ENCODE assay signal across 4 fruit fly cellular contexts in the genomic region with DNA sequence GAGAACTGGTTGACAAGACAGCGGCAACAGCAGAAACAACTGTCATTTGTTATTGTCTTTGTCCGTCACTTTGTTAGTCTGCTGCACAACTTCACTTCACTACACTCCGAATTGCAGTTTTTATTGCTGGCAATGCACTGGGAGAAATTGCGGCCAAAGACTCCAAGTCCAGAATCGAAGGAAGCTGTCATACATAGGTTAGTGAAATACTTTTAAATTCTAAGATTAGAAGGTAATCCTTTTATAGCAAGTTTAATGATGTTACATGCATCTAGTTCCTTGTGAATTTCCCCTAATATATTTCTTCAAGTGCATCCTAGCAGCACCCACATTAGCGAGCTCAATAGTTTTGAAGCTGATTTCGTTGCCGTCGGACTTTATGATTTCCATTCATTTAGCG.
A peak's percentile ranks its signal among the peaks of the same experiment; 100 is the strongest.
TF ChIP-seq lines count a peak whose summit lies in the region.

No protein-coding gene starts in this region.

- TF ChIP-seq CTCF in whole organism, embryonic (GFP tag; optimal IDR thresholded peaks at IDR 0.05; lab: Kevin White, UChicago): peak; percentile 10

TF ChIP-seq in whole organism, embryonic, 481 proteins besides CTCF, POLR2A, EP300 and RAD21 (continues in another document):
- TF ChIP-seq cato (GFP tag; optimal IDR thresholded peaks at IDR 0.05; lab: Kevin White, UChicago; ENCODE audit: borderline replicate concordance): no peak
- no peak for TF ChIP-seq CG6175 (GFP tag; IDR thresholded peaks at IDR 0.05; lab: Robert Waterston, UW)
- no peak for TF ChIP-seq CG12942 (GFP tag; optimal IDR thresholded peaks at IDR 0.05; lab: Kevin White, UChicago)
- TF ChIP-seq fd96Cb (tag; optimal IDR thresholded peaks at IDR 0.05; lab: Kevin White, UChicago): peak; percentile 65
- 0 out of 2 replicates have a peak, but pooled peaks have one; percentile 26 for TF ChIP-seq CG14441 (GFP tag; IDR thresholded peaks at IDR 0.05; lab: Robert Waterston, UW)
- TF ChIP-seq HLH3B (GFP tag; IDR thresholded peaks at IDR 0.05; lab: Robert Waterston, UW): peak; percentile 55; the same call in 1 of the 2 replicates
- TF ChIP-seq br (optimal IDR thresholded peaks at IDR 0.05; lab: Kevin White, UChicago): no peak
- no peak for TF ChIP-seq z (GFP tag; IDR thresholded peaks at IDR 0.05; lab: Robert Waterston, UW)
- TF ChIP-seq CG12299 (tag; optimal IDR thresholded peaks at IDR 0.05; lab: Kevin White, UChicago): no peak
- 0 out of 3 replicates have a peak, but pooled peaks have one; percentile 51 for TF ChIP-seq H15 (GFP tag; IDR thresholded peaks at IDR 0.05; lab: Robert Waterston, UW)
- TF ChIP-seq kah (GFP tag; optimal IDR thresholded peaks at IDR 0.05; lab: Kevin White, UChicago): peak; percentile 31
- TF ChIP-seq Myb (GFP tag; optimal IDR thresholded peaks at IDR 0.05; lab: Kevin White, UChicago): no peak
- no peak for TF ChIP-seq otp (GFP tag; IDR thresholded peaks at IDR 0.05; lab: Robert Waterston, UW)
- TF ChIP-seq Dip3 (GFP tag; optimal IDR thresholded peaks at IDR 0.05; lab: Kevin White, UChicago): no peak
- peak; percentile 52; the same call in 2 of the 3 replicates for TF ChIP-seq croc (GFP tag; conservative IDR thresholded peaks at IDR 0.05; lab: Robert Waterston, UW)
- TF ChIP-seq Fer1 (GFP tag; optimal IDR thresholded peaks at IDR 0.05; lab: Kevin White, UChicago): no peak
- TF ChIP-seq YL-1 (GFP tag; optimal IDR thresholded peaks at IDR 0.05; lab: Kevin White, UChicago): no peak
- no peak for TF ChIP-seq HmgD (GFP tag; optimal IDR thresholded peaks at IDR 0.05; lab: Kevin White, UChicago)
- no peak for TF ChIP-seq CG17568 (GFP tag; optimal IDR thresholded peaks at IDR 0.05; lab: Kevin White, UChicago)
- no peak for TF ChIP-seq Taf1 (GFP tag; IDR thresholded peaks at IDR 0.05; lab: Robert Waterston, UW)
- peak; percentile 22; the same call in 1 of the 3 replicates for TF ChIP-seq CG7357 (GFP tag; IDR thresholded peaks at IDR 0.05; lab: Robert Waterston, UW)

TF ChIP-seq in whole organism, prepupa, 60 proteins besides CTCF, POLR2A, EP300 and RAD21 (continues in another document):
- TF ChIP-seq Lpt (GFP tag; optimal IDR thresholded peaks at IDR 0.05; lab: Kevin White, UChicago) (peak; percentile 87), CG6276 (GFP tag; optimal IDR thresholded peaks at IDR 0.05; lab: Kevin White, UChicago) (peak; percentile 87), CG32006 (GFP tag; optimal IDR thresholded peaks at IDR 0.05; lab: Kevin White, UChicago) (peak; percentile 91), Ets96B (tag; optimal IDR thresholded peaks at IDR 0.05; lab: Kevin White, UChicago) (peak; percentile 66), dsx (GFP tag; optimal IDR thresholded peaks at IDR 0.05; lab: Kevin White, UChicago; ENCODE audit: poor library complexity, severe bottlenecking) (peak; percentile 50), CG8119 (GFP tag; IDR thresholded peaks at IDR 0.05; lab: Robert Waterston, UW) (peak; percentile 95), CG8319 (GFP tag; optimal IDR thresholded peaks at IDR 0.05; lab: Kevin White, UChicago) (peak; percentile 47), Hr39 (GFP tag; optimal IDR thresholded peaks at IDR 0.05; lab: Kevin White, UChicago) (peak; percentile 62), CG11902 (GFP tag; optimal IDR thresholded peaks at IDR 0.05; lab: Kevin White, UChicago) (peak; percentile 57), Smox (GFP tag; optimal IDR thresholded peaks at IDR 0.05; lab: Kevin White, UChicago) (peak; percentile 54), Eip93F (GFP tag; optimal IDR thresholded peaks at IDR 0.05; lab: Kevin White, UChicago) (no peak), Sox15 (GFP tag; optimal IDR thresholded peaks at IDR 0.05; lab: Kevin White, UChicago) (peak; percentile 63), CG6854 (GFP tag; optimal IDR thresholded peaks at IDR 0.05; lab: Kevin White, UChicago) (peak; percentile 18), fd85E (GFP tag; optimal IDR thresholded peaks at IDR 0.05; lab: Kevin White, UChicago) (peak; percentile 49), acj6 (GFP tag; optimal IDR thresholded peaks at IDR 0.05; lab: Kevin White, UChicago) (peak; percentile 80), CG9139 (GFP tag; optimal IDR thresholded peaks at IDR 0.05; lab: Kevin White, UChicago) (peak; percentile 8), cyc (GFP tag; optimal IDR thresholded peaks at IDR 0.05; lab: Kevin White, UChicago) (peak; percentile 73), CG11294 (GFP tag; IDR thresholded peaks at IDR 0.05; lab: Robert Waterston, UW) (peak; percentile 80), topi (GFP tag; optimal IDR thresholded peaks at IDR 0.05; lab: Kevin White, UChicago) (peak; percentile 80), OdsH (GFP tag; optimal IDR thresholded peaks at IDR 0.05; lab: Kevin White, UChicago) (peak; percentile 83), CG10669 (GFP tag; optimal IDR thresholded peaks at IDR 0.05; lab: Kevin White, UChicago) (peak; percentile 77)

TF ChIP-seq in whole organism, pupa, 21 proteins besides CTCF, POLR2A, EP300 and RAD21:
- peak; percentile 59 for TF ChIP-seq CG15710 (tag; optimal IDR thresholded peaks at IDR 0.05; lab: Kevin White, UChicago)
- peak; percentile 85 for TF ChIP-seq CG14655 (GFP tag; optimal IDR thresholded peaks at IDR 0.05; lab: Kevin White, UChicago)
- TF ChIP-seq CG8159 (tag; optimal IDR thresholded peaks at IDR 0.05; lab: Kevin White, UChicago): peak; percentile 75
- TF ChIP-seq Snoo (tag; optimal IDR thresholded peaks at IDR 0.05; lab: Kevin White, UChicago): peak; percentile 47
- no peak for TF ChIP-seq EcR (GFP tag; optimal IDR thresholded peaks at IDR 0.05; lab: Kevin White, UChicago)
- TF ChIP-seq CG10348 (GFP tag; IDR thresholded peaks at IDR 0.05; lab: Robert Waterston, UW): peak; percentile 73
- peak; percentile 93 for TF ChIP-seq Ets98B (GFP tag; IDR thresholded peaks at IDR 0.05; lab: Robert Waterston, UW)
- peak; percentile 87 for TF ChIP-seq rn (GFP tag; IDR thresholded peaks at IDR 0.05; lab: Robert Waterston, UW)
- peak; percentile 63 for TF ChIP-seq CG34367 (tag; optimal IDR thresholded peaks at IDR 0.05; lab: Kevin White, UChicago)
- peak; percentile 94 for TF ChIP-seq fd96Ca (GFP tag; IDR thresholded peaks at IDR 0.05; lab: Robert Waterston, UW)
- peak; percentile 8 for TF ChIP-seq CG13204 (GFP tag; optimal IDR thresholded peaks at IDR 0.05; lab: Kevin White, UChicago)
- TF ChIP-seq gl (tag; optimal IDR thresholded peaks at IDR 0.05; lab: Kevin White, UChicago): peak; percentile 13
- peak; percentile 66 for TF ChIP-seq CG9948 (tag; optimal IDR thresholded peaks at IDR 0.05; lab: Kevin White, UChicago)
- TF ChIP-seq CG8301 (tag; optimal IDR thresholded peaks at IDR 0.05; lab: Kevin White, UChicago): peak; percentile 88
- TF ChIP-seq CG4496 (GFP tag; IDR thresholded peaks at IDR 0.05; lab: Robert Waterston, UW): peak; percentile 94
- TF ChIP-seq CG12605 (GFP tag; IDR thresholded peaks at IDR 0.05; lab: Robert Waterston, UW): peak; percentile 89
- TF ChIP-seq Pif1B (GFP tag; optimal IDR thresholded peaks at IDR 0.05; lab: Kevin White, UChicago): peak; percentile 69
- TF ChIP-seq CG32121 (GFP tag; IDR thresholded peaks at IDR 0.05; lab: Robert Waterston, UW): peak; percentile 91
- TF ChIP-seq CG17806 (tag; optimal IDR thresholded peaks at IDR 0.05; lab: Kevin White, UChicago): peak; percentile 78
- TF ChIP-seq D1 (tag; optimal IDR thresholded peaks at IDR 0.05; lab: Kevin White, UChicago): peak; percentile 39
- TF ChIP-seq Pif1A (GFP tag; optimal IDR thresholded peaks at IDR 0.05; lab: Kevin White, UChicago): peak; percentile 86

TF ChIP-seq in whole organism, wandering third instar larva, 38 proteins besides CTCF, POLR2A, EP300 and RAD21:
- TF ChIP-seq HLH106 (tag; optimal IDR thresholded peaks at IDR 0.05; lab: Kevin White, UChicago) (peak; percentile 8), fru (GFP tag; optimal IDR thresholded peaks at IDR 0.05; lab: Kevin White, UChicago) (peak; percentile 50), br (GFP tag; optimal IDR thresholded peaks at IDR 0.05; lab: Kevin White, UChicago) (no peak), dmrt93B (GFP tag; optimal IDR thresholded peaks at IDR 0.05; lab: Kevin White, UChicago) (peak; percentile 24), foxo (GFP tag; optimal IDR thresholded peaks at IDR 0.05; lab: Kevin White, UChicago) (peak in 1 of 2 experiments; percentile 54), psq (GFP tag; optimal IDR thresholded peaks at IDR 0.05; lab: Kevin White, UChicago) (peak; percentile 9), Sp1 (GFP tag; optimal IDR thresholded peaks at IDR 0.05; lab: Kevin White, UChicago) (peak; percentile 13), ey (GFP tag; optimal IDR thresholded peaks at IDR 0.05; lab: Kevin White, UChicago) (peak; percentile 33), GATAd (GFP tag; optimal IDR thresholded peaks at IDR 0.05; lab: Kevin White, UChicago) (no peak), sv (GFP tag; optimal IDR thresholded peaks at IDR 0.05; lab: Kevin White, UChicago) (no peak), rgr (GFP tag; optimal IDR thresholded peaks at IDR 0.05; lab: Kevin White, UChicago) (peak; percentile 26), usp (GFP tag; optimal IDR thresholded peaks at IDR 0.05; lab: Kevin White, UChicago) (no peak), h (GFP tag; optimal IDR thresholded peaks at IDR 0.05; lab: Kevin White, UChicago) (peak; percentile 27), Myc (optimal IDR thresholded peaks at IDR 0.05; lab: Kevin White, UChicago) (no peak)

Comparison
In these comparisons a context has a peak if more than half of its experiments do, and no peak if none do; other contexts are left out.
1. Of the 7 proteins assayed by ChIP-seq in both whole organism, embryonic and whole organism, prepupa: peak only in whole organism, embryonic: Blimp-1; only in whole organism, prepupa: CG16779, CG6854, Gug, Hr39 and Lpt; in both: Sox102F; in neither: 0.